Worm (Caenorhabditis elegans): ENCODE results near the gene plc-2.

DNA sequence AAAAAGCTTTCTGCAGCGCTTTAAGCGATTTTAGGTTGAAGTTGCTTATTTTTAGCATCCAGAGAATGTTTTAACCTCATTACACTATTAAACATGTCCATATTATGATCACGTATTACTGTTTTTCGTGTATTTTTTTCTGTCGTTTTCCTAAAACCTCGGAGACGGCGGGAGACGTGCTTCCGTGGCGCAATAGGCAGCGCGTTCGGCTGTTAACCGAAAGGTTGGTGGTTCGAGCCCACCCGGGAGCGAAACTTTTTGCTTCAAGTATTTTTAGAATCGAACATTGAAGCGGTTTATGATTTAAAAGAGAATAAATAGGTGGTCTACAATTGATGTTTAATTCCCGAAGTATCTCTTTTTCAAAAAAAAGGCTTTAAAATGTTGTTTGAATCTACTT lies 35.9 kb upstream of the plc-2 start:
- TF ChIP-seq flt-1 (GFP tag; IDR thresholded peaks at IDR 0.05) (no peak), ama-1 (optimal IDR thresholded peaks at IDR 0.05) (no peak), hmbx-1 (tag; optimal IDR thresholded peaks at IDR 0.05) (no peak), tbx-11 (GFP tag; IDR thresholded peaks at IDR 0.05) (no peak), tra-4 (tag; optimal IDR thresholded peaks at IDR 0.05) (no peak), F13C5.2 (tag; optimal IDR thresholded peaks at IDR 0.05) (no peak), hmg-4 (GFP tag; optimal IDR thresholded peaks at IDR 0.05) (no peak), pes-1 (GFP tag; IDR thresholded peaks at IDR 0.05) (no peak), ceh-13 (GFP tag; optimal IDR thresholded peaks at IDR 0.05) (no peak), ceh-36 (tag; optimal IDR thresholded peaks at IDR 0.05) (no peak), aly-1 (tag; optimal IDR thresholded peaks at IDR 0.05) (no peak), scrt-1 (GFP tag; IDR thresholded peaks at IDR 0.05) (no peak), sea-1 (GFP tag; conservative IDR thresholded peaks at IDR 0.05) (no peak), hnd-1 (tag; optimal IDR thresholded peaks at IDR 0.05) (no peak)
